Worm (Caenorhabditis elegans): ENCODE measurements around the gene W05E10.1.

ce11 chrV:11741078-11741477 lies 49.6 kb upstream of the W05E10.1 start:
- TF ChIP-seq aptf-2 (GFP tag; conservative IDR thresholded peaks at IDR 0.05) = no peak
- TF ChIP-seq zfh-2 (GFP tag; conservative IDR thresholded peaks at IDR 0.05) = no peak
- TF ChIP-seq egrh-3 (GFP tag; IDR thresholded peaks at IDR 0.05) = no peak
- no peak for TF ChIP-seq dpl-1 (GFP tag; optimal IDR thresholded peaks at IDR 0.05)
- TF ChIP-seq ztf-28 (GFP tag; IDR thresholded peaks at IDR 0.05) = no peak
- no peak for TF ChIP-seq ama-1 (optimal IDR thresholded peaks at IDR 0.05)
- TF ChIP-seq ama-1 (GFP tag; optimal IDR thresholded peaks at IDR 0.05) = no peak
- TF ChIP-seq lin-54 (GFP tag; optimal IDR thresholded peaks at IDR 0.05) = no peak
